Fruit fly (Drosophila melanogaster): Measurements from ENCODE around the gene CG7049.

The CG7049 gene

DNA sequence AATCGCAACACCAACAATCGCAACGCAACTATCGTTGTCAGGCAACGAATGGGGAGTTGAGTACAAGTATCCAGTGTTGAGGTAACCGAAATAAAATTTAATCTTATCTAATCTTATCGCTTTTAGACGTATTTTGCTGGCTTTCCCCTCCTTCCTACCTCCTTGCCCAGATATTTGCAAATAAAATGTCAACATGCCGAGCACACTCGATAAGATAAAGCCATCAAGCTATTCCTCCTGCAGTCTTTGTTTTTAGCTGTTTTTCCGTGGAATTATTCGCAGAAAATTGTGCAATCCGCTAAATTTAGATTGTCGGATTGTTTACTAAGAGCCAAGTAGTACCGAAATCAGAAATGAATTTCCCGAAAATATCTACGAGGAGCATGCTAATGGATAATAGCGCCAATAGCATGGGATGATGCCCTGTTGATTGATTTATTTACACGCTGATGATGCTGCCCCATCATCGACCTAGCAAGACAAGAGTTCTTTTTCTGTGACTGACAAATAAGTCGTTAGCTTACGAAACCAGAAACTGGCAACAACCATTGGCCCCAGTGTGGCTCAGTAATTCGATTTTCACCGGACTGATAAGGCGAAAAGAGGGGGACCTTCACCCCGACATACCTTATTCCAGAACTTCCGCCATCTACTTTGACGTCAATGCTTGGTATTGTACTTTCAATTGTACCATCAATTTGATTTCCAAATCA, 19.3 kb downstream of the CG7049 start (continued):
- TF ChIP-seq zfh2 (GFP tag; optimal IDR thresholded peaks at IDR 0.05) (no peak), CG6689 (GFP tag; IDR thresholded peaks at IDR 0.05) (no peak), nmo (GFP tag; optimal IDR thresholded peaks at IDR 0.05) (no peak), Hmr (GFP tag; optimal IDR thresholded peaks at IDR 0.05) (peak; percentile 47), tap (tag; optimal IDR thresholded peaks at IDR 0.05) (no peak), CG7987 (GFP tag; optimal IDR thresholded peaks at IDR 0.05) (peak; percentile 28), kni (GFP tag; optimal IDR thresholded peaks at IDR 0.05) (no peak), CG2120 (GFP tag; optimal IDR thresholded peaks at IDR 0.05) (no peak), CG11398 (GFP tag; optimal IDR thresholded peaks at IDR 0.05) (no peak), Taf1 (GFP tag; IDR thresholded peaks at IDR 0.05) (no peak), Hey (tag; optimal IDR thresholded peaks at IDR 0.05) (no peak), CG12942 (GFP tag; optimal IDR thresholded peaks at IDR 0.05) (no peak), CG17568 (GFP tag; optimal IDR thresholded peaks at IDR 0.05) (peak; percentile 1), Bteb2 (GFP tag; optimal IDR thresholded peaks at IDR 0.05) (no peak), chm (GFP tag; IDR thresholded peaks at IDR 0.05) (no peak), Camta (GFP tag; optimal IDR thresholded peaks at IDR 0.05) (no peak), GATAe (GFP tag; conservative IDR thresholded peaks at IDR 0.05) (peak; percentile 100), CG18599 (GFP tag; optimal IDR thresholded peaks at IDR 0.05) (peak; percentile 7), lbe (GFP tag; optimal IDR thresholded peaks at IDR 0.05) (peak; percentile 14), B-H2 (GFP tag; optimal IDR thresholded peaks at IDR 0.05) (peak; percentile 12), Pdp1 (GFP tag; optimal IDR thresholded peaks at IDR 0.05) (peak in 1 of 2 experiments; percentile 77), CG12104 (GFP tag; optimal IDR thresholded peaks at IDR 0.05) (no peak), caup (GFP tag; optimal IDR thresholded peaks at IDR 0.05; ENCODE audit: severe bottlenecking) (peak; percentile 63), CG34376 (GFP tag; optimal IDR thresholded peaks at IDR 0.05) (peak; percentile 72), pita (GFP tag; optimal IDR thresholded peaks at IDR 0.05) (no peak), CG11456 (GFP tag; IDR thresholded peaks at IDR 0.05) (no peak), jigr1 (GFP tag; IDR thresholded peaks at IDR 0.05) (no peak), CG15479 (GFP tag; optimal IDR thresholded peaks at IDR 0.05) (peak; percentile 10), kah (GFP tag; optimal IDR thresholded peaks at IDR 0.05) (no peak), CG5245 (GFP tag; optimal IDR thresholded peaks at IDR 0.05) (no peak), E2f1 (GFP tag; IDR thresholded peaks at IDR 0.05) (0 out of 2 replicates have a peak, but pooled peaks have one; percentile 9), CG30431 (GFP tag; optimal IDR thresholded peaks at IDR 0.05) (no peak), CG10274 (GFP tag; optimal IDR thresholded peaks at IDR 0.05) (no peak), p53 (GFP tag; optimal IDR thresholded peaks at IDR 0.05) (no peak), CG2129 (GFP tag; IDR thresholded peaks at IDR 0.05; ENCODE audit: partially characterized antibody) (no peak), esg (GFP tag; conservative IDR thresholded peaks at IDR 0.05) (no peak), MBD-R2 (GFP tag; IDR thresholded peaks at IDR 0.05) (no peak), CG5953 (GFP tag; IDR thresholded peaks at IDR 0.05) (no peak), ftz-f1 (GFP tag; optimal IDR thresholded peaks at IDR 0.05) (no peak), CG14441 (GFP tag; IDR thresholded peaks at IDR 0.05) (peak; percentile 40), NFAT (GFP tag; IDR thresholded peaks at IDR 0.05) (no peak), sd (tag; optimal IDR thresholded peaks at IDR 0.05) (peak; percentile 98), grn (GFP tag; optimal IDR thresholded peaks at IDR 0.05) (peak; percentile 45), CG31388 (GFP tag; optimal IDR thresholded peaks at IDR 0.05) (no peak), crol (GFP tag; IDR thresholded peaks at IDR 0.05) (peak; percentile 75; the same call in 1 of the 2 replicates), eyg (GFP tag; optimal IDR thresholded peaks at IDR 0.05) (no peak), Fer2 (tag; optimal IDR thresholded peaks at IDR 0.05) (no peak), Hr51 (GFP tag; optimal IDR thresholded peaks at IDR 0.05) (no peak), dan (GFP tag; IDR thresholded peaks at IDR 0.05) (no peak), mirr (GFP tag; optimal IDR thresholded peaks at IDR 0.05) (peak; percentile 86)
